Fruit fly (Drosophila melanogaster) whole organism, embryonic: ENCODE measurements around the gene Rpt4.

Experiments used
- ATbp ChIP-seq: fragments of 200-800 bp; sonication (Bioruptor generic); optimal IDR thresholded peaks from 2 replicates; lab custom pipeline; 2017; ENCODE audit warnings: missing biosample characterization, mild to moderate bottlenecking, missing genetic modification characterization, missing genetic modification reagents
- Abd-B ChIP-seq: fragments of 200-800 bp; sonication (Bioruptor generic); optimal IDR thresholded peaks from 2 replicates; lab custom pipeline; 2018; ENCODE audit warnings: missing biosample characterization, mild to moderate bottlenecking, missing genetic modification characterization, moderate library complexity
- Adf1 ChIP-seq: fragments of 200-800 bp; sonication (Bioruptor generic); IDR thresholded peaks from 2 replicates; pipeline ENCODE4 v1.3.6; 2022; ENCODE audit warnings: missing biosample characterization, missing genetic modification characterization
- Antp ChIP-seq: fragments of 200-800 bp; sonication (Bioruptor generic); optimal IDR thresholded peaks from 3 replicates; lab custom pipeline; 2016; ENCODE audit warnings: missing biosample characterization, missing genetic modification characterization
- C15 ChIP-seq: fragments of 200-800 bp; sonication (Bioruptor generic); IDR thresholded peaks from 3 replicates; pipeline ENCODE4 v1.3.6; 2022; ENCODE audit warnings: missing biosample characterization, missing genetic modification characterization
- CG12104 ChIP-seq: fragments of 200-800 bp; sonication (Bioruptor generic); optimal IDR thresholded peaks from 3 replicates; lab custom pipeline; 2016; ENCODE audit warnings: missing biosample characterization, missing genetic modification characterization
- CG12236 ChIP-seq: fragments of 200-800 bp; sonication (Bioruptor generic); optimal IDR thresholded peaks from 2 replicates; lab custom pipeline; 2016; ENCODE audit warnings: missing biosample characterization, missing genetic modification characterization
- CG12659 ChIP-seq: fragments of 200-800 bp; sonication (Bioruptor generic); optimal IDR thresholded peaks from 3 replicates; lab custom pipeline; 2017; ENCODE audit warnings: mild to moderate bottlenecking, missing biosample characterization, missing genetic modification reagents, missing genetic modification characterization
- CG15514 ChIP-seq: fragments of 200-800 bp; sonication (Bioruptor generic); optimal IDR thresholded peaks from 3 replicates; lab custom pipeline; 2017; ENCODE audit warnings: missing biosample characterization, missing genetic modification characterization, mild to moderate bottlenecking, moderate library complexity, missing genetic modification reagents
- CG17186 ChIP-seq: fragments of 200-800 bp; sonication (Bioruptor generic); optimal IDR thresholded peaks from 3 replicates; lab custom pipeline; 2017; ENCODE audit warnings: missing biosample characterization, missing genetic modification reagents, missing genetic modification characterization
- CG17361 ChIP-seq: fragments of 200-800 bp; sonication (Bioruptor generic); IDR thresholded peaks from 3 replicates; pipeline ENCODE4 v1.3.6; 2022; ENCODE audit warnings: missing biosample characterization, missing genetic modification characterization
- CG31224 ChIP-seq: fragments of 200-800 bp; sonication (Bioruptor generic); IDR thresholded peaks from 2 replicates; pipeline ENCODE4 v1.3.6; 2022; ENCODE audit warnings: missing biosample characterization, missing genetic modification characterization
- CG33557 ChIP-seq: fragments of 200-800 bp; sonication (Bioruptor generic); optimal IDR thresholded peaks from 2 replicates; lab custom pipeline; 2019; ENCODE audit warnings: missing biosample characterization, mild to moderate bottlenecking, missing genetic modification characterization, moderate library complexity
- CG34376 ChIP-seq: fragments of 200-800 bp; sonication (Bioruptor generic); optimal IDR thresholded peaks from 2 replicates; lab custom pipeline; 2018; ENCODE audit warnings: missing biosample characterization, mild to moderate bottlenecking, missing genetic modification characterization
- CG42726 ChIP-seq: fragments of 200-800 bp; sonication (Bioruptor generic); IDR thresholded peaks from 2 replicates; pipeline ENCODE4 v1.3.6; 2022; ENCODE audit warnings: missing biosample characterization, missing genetic modification characterization; ENCODE audit not compliant: partially characterized antibody
- CG4617 ChIP-seq: fragments of 200-800 bp; sonication (Bioruptor generic); optimal IDR thresholded peaks from 3 replicates; lab custom pipeline; 2016; ENCODE audit warnings: missing biosample characterization, missing genetic modification characterization, borderline replicate concordance
- CG6254 ChIP-seq: fragments of 200-800 bp; sonication (Bioruptor generic); optimal IDR thresholded peaks from 3 replicates; lab custom pipeline; 2017; ENCODE audit warnings: mild to moderate bottlenecking, missing biosample characterization, missing genetic modification reagents, missing genetic modification characterization
- CG7372 ChIP-seq: fragments of 200-800 bp; sonication (Bioruptor generic); IDR thresholded peaks from 2 replicates; pipeline ENCODE4 v1.3.6; 2022; ENCODE audit warnings: missing biosample characterization, missing genetic modification characterization
- CG8944 ChIP-seq: fragments of 200-800 bp; sonication (Bioruptor generic); optimal IDR thresholded peaks from 3 replicates; lab custom pipeline; 2016; ENCODE audit warnings: missing biosample characterization, missing genetic modification characterization
- CG9437 ChIP-seq: fragments of 200-800 bp; sonication (Bioruptor generic); optimal IDR thresholded peaks from 2 replicates; lab custom pipeline; 2018; ENCODE audit warnings: missing biosample characterization, mild to moderate bottlenecking, missing genetic modification characterization
- CG9932 ChIP-seq: fragments of 200-800 bp; sonication (Bioruptor generic); IDR thresholded peaks from 2 replicates; pipeline ENCODE4 v1.3.6; 2022; ENCODE audit warnings: missing biosample characterization, missing genetic modification characterization
- CTCF ChIP-seq: fragments of 200-800 bp; sonication (Bioruptor generic); optimal IDR thresholded peaks from 2 replicates; lab custom pipeline; 2017; ENCODE audit warnings: missing biosample characterization, mild to moderate bottlenecking, missing genetic modification characterization, moderate library complexity
- Dek ChIP-seq: fragments of 200-800 bp; sonication (Bioruptor generic); optimal IDR thresholded peaks from 3 replicates; lab custom pipeline; 2019; ENCODE audit warnings: missing biosample characterization, mild to moderate bottlenecking, missing genetic modification characterization, moderate library complexity
- Doc2 ChIP-seq: fragments of 200-800 bp; sonication (Bioruptor generic); IDR thresholded peaks from 2 replicates; pipeline ENCODE4 v1.3.6; 2022; ENCODE audit warnings: missing biosample characterization, missing genetic modification characterization
- Fer3 ChIP-seq: fragments of 200-800 bp; sonication (Bioruptor generic); optimal IDR thresholded peaks from 2 replicates; lab custom pipeline; 2018; ENCODE audit warnings: missing biosample characterization, mild to moderate bottlenecking, missing genetic modification characterization, moderate library complexity
- GATAe ChIP-seq: fragments of 200-800 bp; sonication (Bioruptor generic); conservative IDR thresholded peaks from 2 replicates; pipeline ENCODE4 v1.3.6; 2022; ENCODE audit warnings: missing biosample characterization, missing genetic modification characterization
- Mad ChIP-seq: fragments of 200-800 bp; sonication (Bioruptor generic); optimal IDR thresholded peaks from 2 replicates; lab custom pipeline; 2016; ENCODE audit warnings: missing biosample characterization, missing genetic modification characterization
- Med ChIP-seq: fragments of 200-800 bp; sonication (Bioruptor generic); peaks from one replicate; lab custom pipeline; 2016; ENCODE audit warnings: missing biosample characterization, missing genetic modification characterization, mild to moderate bottlenecking, inconsistent platforms, moderate library complexity
- Nf-YB ChIP-seq: fragments of 200-800 bp; sonication (Bioruptor generic); optimal IDR thresholded peaks from 3 replicates; lab custom pipeline; 2019; ENCODE audit warnings: missing biosample characterization, mild to moderate bottlenecking, missing genetic modification characterization, moderate library complexity
- Nf-YC ChIP-seq: fragments of 200-800 bp; optimal IDR thresholded peaks from 3 replicates; lab custom pipeline; 2019; ENCODE audit warnings: missing biosample characterization, mild to moderate bottlenecking, missing genetic modification characterization, moderate library complexity
- Opbp ChIP-seq: fragments of 200-800 bp; sonication (Bioruptor generic); IDR thresholded peaks from 3 replicates; pipeline ENCODE4 v1.3.6; 2022; ENCODE audit warnings: missing biosample characterization, missing genetic modification characterization; ENCODE audit not compliant: partially characterized antibody
- Sox100B ChIP-seq: fragments of 200-800 bp; sonication (Bioruptor generic); optimal IDR thresholded peaks from 3 replicates; lab custom pipeline; 2018; ENCODE audit warnings: missing biosample characterization, mild to moderate bottlenecking, missing genetic modification characterization
- Xrp1 ChIP-seq: fragments of 200-800 bp; sonication (Bioruptor generic); IDR thresholded peaks from 2 replicates; pipeline ENCODE4 v1.3.6; 2022; ENCODE audit warnings: missing biosample characterization, missing genetic modification characterization
- aop ChIP-seq: fragments of 200-800 bp; sonication (Bioruptor generic); IDR thresholded peaks from 2 replicates; pipeline ENCODE4 v1.3.6; 2022; ENCODE audit warnings: missing biosample characterization, missing genetic modification characterization
- ato ChIP-seq: fragments of 200-800 bp; sonication (Bioruptor generic); IDR thresholded peaks from 2 replicates; pipeline ENCODE4 v1.3.6; 2022; ENCODE audit warnings: missing biosample characterization, missing genetic modification characterization; ENCODE audit not compliant: partially characterized antibody
- chif ChIP-seq, 2 experiments: fragments of 200-800 bp; sonication (Bioruptor generic); optimal IDR thresholded peaks; 3 replicates each; lab custom pipeline; 2016; ENCODE audit warnings: missing biosample characterization in 2 of 2, missing genetic modification characterization in 2 of 2
- chinmo ChIP-seq: fragments of 200-800 bp; sonication (Bioruptor generic); IDR thresholded peaks from 4 replicates; pipeline ENCODE4 v1.3.6; 2022; ENCODE audit warnings: missing biosample characterization, missing genetic modification characterization; ENCODE audit not compliant: partially characterized antibody
- crp ChIP-seq, 2 experiments: fragments of 200-800 bp; sonication (Bioruptor generic); optimal IDR thresholded peaks; 2 replicates in 1 of 2; 3 replicates in 1 of 2; lab custom pipeline; 2017; ENCODE audit warnings: missing biosample characterization in 2 of 2, missing genetic modification characterization in 2 of 2, mild to moderate bottlenecking in 1 of 2, moderate library complexity in 1 of 2
- en ChIP-seq: fragments of 200-800 bp; sonication (Bioruptor generic); optimal IDR thresholded peaks from 2 replicates; lab custom pipeline; 2016; ENCODE audit warnings: missing biosample characterization, missing genetic modification characterization
- eyg ChIP-seq: fragments of 200-800 bp; sonication (Bioruptor generic); optimal IDR thresholded peaks from 3 replicates; lab custom pipeline; 2016; ENCODE audit warnings: missing biosample characterization, missing genetic modification characterization
- fd3F ChIP-seq: fragments of 200-800 bp; sonication (Bioruptor generic); optimal IDR thresholded peaks from 2 replicates; lab custom pipeline; 2018; ENCODE audit warnings: missing biosample characterization, mild to moderate bottlenecking, missing genetic modification characterization, moderate library complexity
- grau ChIP-seq: fragments of 200-800 bp; optimal IDR thresholded peaks from 3 replicates; lab custom pipeline; 2019; ENCODE audit warnings: missing biosample characterization, mild to moderate bottlenecking, missing genetic modification characterization, moderate library complexity
- h ChIP-seq: fragments of >200 bp; optimal IDR thresholded peaks from 2 replicates; lab custom pipeline; 2017
- her ChIP-seq: fragments of 200-800 bp; sonication (Bioruptor generic); optimal IDR thresholded peaks from 2 replicates; lab custom pipeline; 2016; ENCODE audit warnings: missing biosample characterization, missing genetic modification characterization
- nerfin-1 ChIP-seq: fragments of 200-800 bp; sonication (Bioruptor generic); optimal IDR thresholded peaks from 3 replicates; lab custom pipeline; 2019; ENCODE audit warnings: missing biosample characterization, mild to moderate bottlenecking, missing genetic modification characterization, moderate library complexity
- onecut ChIP-seq: fragments of 200-800 bp; sonication (Bioruptor generic); IDR thresholded peaks from 2 replicates; pipeline ENCODE4 v1.3.6; 2022; ENCODE audit warnings: missing biosample characterization, missing genetic modification characterization
- scrt ChIP-seq: fragments of 200-800 bp; sonication (Bioruptor generic); optimal IDR thresholded peaks from 2 replicates; lab custom pipeline; 2018; ENCODE audit warnings: missing biosample characterization, mild to moderate bottlenecking, missing genetic modification characterization, moderate library complexity
- slp2 ChIP-seq: fragments of 200-800 bp; sonication (Bioruptor generic); optimal IDR thresholded peaks from 2 replicates; lab custom pipeline; 2016; ENCODE audit warnings: missing biosample characterization, missing genetic modification characterization
- trem ChIP-seq: fragments of 200-800 bp; optimal IDR thresholded peaks from 3 replicates; lab custom pipeline; 2019; ENCODE audit warnings: missing biosample characterization, mild to moderate bottlenecking, missing genetic modification characterization, moderate library complexity
- zfh1 ChIP-seq: fragments of 200-800 bp; sonication (Bioruptor generic); IDR thresholded peaks from 3 replicates; pipeline ENCODE4 v1.3.6; 2022; ENCODE audit warnings: missing biosample characterization, missing genetic modification characterization

Rpt4 gene

dm6 chrX:6301052-6301451, 10.0 kb upstream of the Rpt4 start, which contains the start of gene CG12219 (continued):
- TF ChIP-seq chinmo (GFP tag; lab: Robert Waterston, UW): 0 out of 4 replicates have a peak, but pooled peaks have one; percentile 10
- TF ChIP-seq CG9437 (GFP tag; lab: Kevin White, UChicago): peak; percentile 100
- no peak for TF ChIP-seq crp (GFP tag; optimal IDR thresholded peaks at IDR 0.05; lab: Kevin White, UChicago)
- peak; percentile 64 for TF ChIP-seq Med
- TF ChIP-seq Opbp (GFP tag; lab: Robert Waterston, UW): peak; percentile 63; the same call in 2 of the 3 replicates
- TF ChIP-seq grau: no peak
- peak; percentile 20 for TF ChIP-seq CG17186 (GFP tag; lab: Kevin White, UChicago)
- TF ChIP-seq CG4617 (GFP tag; lab: Kevin White, UChicago): peak; percentile 84
- no peak for TF ChIP-seq CG17361 (GFP tag; lab: Robert Waterston, UW)
- TF ChIP-seq C15 (GFP tag; lab: Robert Waterston, UW): no peak
- no peak for TF ChIP-seq ATbp (GFP tag; lab: Kevin White, UChicago)
- no peak for TF ChIP-seq scrt (GFP tag; lab: Kevin White, UChicago)
- TF ChIP-seq CG42726: 0 out of 2 replicates have a peak, but pooled peaks have one; percentile 8
- TF ChIP-seq CG12236 (GFP tag; lab: Kevin White, UChicago): no peak
- TF ChIP-seq CG8944 (GFP tag; lab: Kevin White, UChicago): no peak
- TF ChIP-seq h (lab: Kevin White, UChicago): no peak
- TF ChIP-seq her (GFP tag; lab: Kevin White, UChicago): no peak
- no peak for TF ChIP-seq en (GFP tag; lab: Kevin White, UChicago)

DNA sequence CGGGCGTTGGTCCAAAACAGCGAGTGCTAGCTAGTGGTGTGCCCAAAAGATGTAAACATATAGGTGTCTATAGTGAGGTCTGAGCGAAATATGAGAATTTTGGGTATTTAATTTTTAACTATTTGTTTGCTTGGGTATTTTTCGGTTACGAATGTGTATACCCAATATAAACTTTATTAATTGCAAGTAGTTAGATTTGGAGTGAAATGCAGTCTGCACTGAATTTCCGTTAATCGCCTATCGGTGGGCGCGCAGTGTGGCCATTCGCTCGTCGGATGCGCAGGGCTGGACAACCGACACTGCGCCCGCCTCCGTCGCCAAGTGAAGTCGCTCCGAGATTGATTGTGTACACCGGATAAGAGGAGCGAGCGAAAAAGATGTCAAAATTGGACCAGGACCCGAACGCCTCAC, 4.1 kb upstream of the Rpt4 start, which contains the start of the genes CG15891 and CG3815:
CG15891 (minus strand) TSS at position 217 of the 411 bp plus-strand sequence.
CG3815 (plus strand) TSS at position 261 of the 411 bp plus-strand sequence.
- TF ChIP-seq CG12104 (GFP tag; lab: Kevin White, UChicago): peak; percentile 17
- peak; percentile 74 for TF ChIP-seq CG9932
- 0 out of 2 replicates have a peak, but pooled peaks have one; percentile 25 for TF ChIP-seq GATAe (GFP tag; lab: Robert Waterston, UW)
- TF ChIP-seq onecut (GFP tag; lab: Robert Waterston, UW): peak; percentile 34; the same call in 1 of the 2 replicates
- TF ChIP-seq fd3F (GFP tag; lab: Kevin White, UChicago): peak; percentile 25
- TF ChIP-seq CG31224 (GFP tag; lab: Robert Waterston, UW): peak; percentile 13; the same call in 1 of the 2 replicates
- TF ChIP-seq Abd-B (GFP tag; lab: Kevin White, UChicago): peak; percentile 54
- TF ChIP-seq slp2: peak; percentile 16
- TF ChIP-seq CG12659 (GFP tag; lab: Kevin White, UChicago): peak; percentile 71
- peak; percentile 62 for TF ChIP-seq trem (tag; lab: Kevin White, UChicago)
- TF ChIP-seq CG33557: peak; percentile 61
- TF ChIP-seq Antp (GFP tag; lab: Kevin White, UChicago): peak; percentile 22
- TF ChIP-seq Nf-YB (GFP tag; lab: Kevin White, UChicago): peak; percentile 3
- TF ChIP-seq nerfin-1 (tag; lab: Kevin White, UChicago): peak; percentile 51
- no peak for TF ChIP-seq Doc2 (GFP tag; lab: Robert Waterston, UW)
- TF ChIP-seq aop (GFP tag; lab: Robert Waterston, UW): no peak
- TF ChIP-seq CG7372 (GFP tag; lab: Robert Waterston, UW): peak; percentile 45; the same call in 1 of the 2 replicates
- no peak for TF ChIP-seq CG6254
- peak; percentile 67 for TF ChIP-seq CG34376 (GFP tag; lab: Kevin White, UChicago)
- peak; percentile 38; the same call in 1 of the 2 replicates for TF ChIP-seq Xrp1 (GFP tag; lab: Robert Waterston, UW)
- no peak for TF ChIP-seq Sox100B (GFP tag; lab: Kevin White, UChicago)
- no peak for TF ChIP-seq ato
- TF ChIP-seq CG15514 (GFP tag; lab: Kevin White, UChicago): peak; percentile 82
- peak; percentile 32; the same call in 1 of the 3 replicates for TF ChIP-seq zfh1 (GFP tag; lab: Robert Waterston, UW)
- TF ChIP-seq Fer3 (tag; lab: Kevin White, UChicago): peak; percentile 48
- TF ChIP-seq CTCF (GFP tag; lab: Kevin White, UChicago): peak; percentile 2
- peak; percentile 67 for TF ChIP-seq Nf-YC (tag; lab: Kevin White, UChicago)
- TF ChIP-seq eyg (GFP tag; lab: Kevin White, UChicago): peak; percentile 13
- peak; percentile 12 for TF ChIP-seq Mad (GFP tag; lab: Kevin White, UChicago)
- peak; percentile 28; the same call in 1 of the 2 replicates for TF ChIP-seq Adf1 (GFP tag; lab: Robert Waterston, UW)
- TF ChIP-seq Dek (tag; lab: Kevin White, UChicago): peak; percentile 31
- peak; percentile 13 to 33 for TF ChIP-seq chif (GFP tag; optimal IDR thresholded peaks at IDR 0.05; lab: Kevin White, UChicago)
